Worm (Caenorhabditis elegans) whole organism, L1 larva: Measurements from ENCODE around the gene F54A3.6.
A peak's percentile ranks its signal among the peaks of the same experiment; 100 is the strongest.

Experiments
- C04F5.9 ChIP-seq: sonication (generic microtip); optimal IDR thresholded peaks from 2 replicates; lab custom pipeline; 2016; ENCODE audit warnings: missing genetic modification characterization, missing compliant biosample characterization
- C16A3.4 ChIP-seq: fragments of 150-350 bp; optimal IDR thresholded peaks from 2 replicates; lab custom pipeline; 2014; ENCODE audit warnings: missing biosample characterization, missing genetic modification characterization
- C34B4.2 ChIP-seq: sonication (generic microtip); optimal IDR thresholded peaks from 2 replicates; lab custom pipeline; 2017; ENCODE audit warnings: mild to moderate bottlenecking, missing genetic modification characterization, missing compliant biosample characterization
- aha-1 ChIP-seq: fragments of 150-350 bp; optimal IDR thresholded peaks from 2 replicates; lab custom pipeline; 2014; ENCODE audit warnings: missing biosample characterization, missing genetic modification characterization
- ceh-63 ChIP-seq: fragments of 200-800 bp; sonication (Bioruptor generic); optimal IDR thresholded peaks from 2 replicates; lab custom pipeline; 2018; ENCODE audit warnings: mild to moderate bottlenecking, missing genetic modification characterization, missing compliant biosample characterization
- ceh-82 ChIP-seq, 3 experiments: fragments of 150-350 bp in 1 of 3; sonication (generic microtip) in 2 of 3; optimal IDR thresholded peaks; 2 replicates each; lab custom pipeline; 2014 to 2017; ENCODE audit warnings: missing biosample characterization in 3 of 3, missing genetic modification characterization in 3 of 3
- ceh-88 ChIP-seq: fragments of 200-800 bp; sonication (Bioruptor generic); IDR thresholded peaks from 2 replicates; pipeline ENCODE4 v1.3.6; 2022; ENCODE audit warnings: missing genetic modification characterization, missing compliant biosample characterization
- ceh-90 ChIP-seq: sonication (generic microtip); optimal IDR thresholded peaks from 2 replicates; lab custom pipeline; 2016; ENCODE audit warnings: missing genetic modification characterization, missing compliant biosample characterization
- efl-1 ChIP-seq, 4 experiments: fragments of 150-350 bp; optimal IDR thresholded peaks in 3 of 4; peaks in 1 of 4; 1 replicate in 1 of 4; 2 replicates in 3 of 4; lab custom pipeline; 2014; ENCODE audit warnings: missing biosample characterization in 2 of 4, missing genetic modification characterization in 2 of 4, missing genetic modification reagents in 2 of 4
- egl-13 ChIP-seq: sonication (generic microtip); optimal IDR thresholded peaks from 2 replicates; lab custom pipeline; 2016; ENCODE audit warnings: missing genotype, missing genetic modification reagents, missing genetic modification characterization, missing compliant biosample characterization
- egl-27 ChIP-seq, 2 experiments: fragments of 150-350 bp in 1 of 2; sonication (generic microtip); optimal IDR thresholded peaks; 3 replicates each; lab custom pipeline; 2017 to 2018; ENCODE audit warnings: missing biosample characterization in 2 of 2, missing genetic modification characterization in 2 of 2, missing genetic modification reagents in 2 of 2
- elt-2 ChIP-seq: sonication (generic microtip); optimal IDR thresholded peaks from 2 replicates; lab custom pipeline; 2016; ENCODE audit warnings: missing genetic modification characterization, mild to moderate bottlenecking, inconsistent platforms, missing compliant biosample characterization, missing genetic modification reagents
- elt-3 ChIP-seq, 6 experiments: fragments of 150-350 bp in 1 of 6; sonication (generic microtip); optimal IDR thresholded peaks; 2 replicates each; lab custom pipeline; 2017 to 2018; ENCODE audit warnings: missing biosample characterization in 6 of 6, missing genetic modification characterization in 6 of 6, inconsistent platforms in 1 of 6
- ets-5 ChIP-seq: fragments of 200-800 bp; sonication (Bioruptor generic); IDR thresholded peaks from 2 replicates; pipeline ENCODE4 v1.3.6; 2022; ENCODE audit warnings: missing genetic modification characterization, missing compliant biosample characterization
- fkh-10 ChIP-seq: sonication (generic microtip); optimal IDR thresholded peaks from 2 replicates; lab custom pipeline; 2017; ENCODE audit warnings: missing biosample characterization, missing genetic modification reagents, missing genetic modification characterization
- fkh-4 ChIP-seq: sonication (generic microtip); optimal IDR thresholded peaks from 2 replicates; lab custom pipeline; 2016; ENCODE audit warnings: missing compliant biosample characterization, missing genetic modification characterization, borderline replicate concordance
- fkh-8 ChIP-seq: sonication (generic microtip); optimal IDR thresholded peaks from 2 replicates; lab custom pipeline; 2016; ENCODE audit warnings: mild to moderate bottlenecking, missing genetic modification characterization, missing compliant biosample characterization
- fos-1 ChIP-seq: fragments of 150-350 bp; optimal IDR thresholded peaks from 2 replicates; lab custom pipeline; 2014; ENCODE audit warnings: missing biosample characterization, missing genetic modification characterization
- grh-1 ChIP-seq: fragments of 200-800 bp; sonication (Bioruptor generic); IDR thresholded peaks from 2 replicates; pipeline ENCODE4 v1.3.6; 2022; ENCODE audit warnings: missing genetic modification reagents, missing genetic modification characterization, missing compliant biosample characterization
- hlh-17 ChIP-seq: fragments of 200-800 bp; sonication (Bioruptor generic); optimal IDR thresholded peaks from 2 replicates; lab custom pipeline; 2018; ENCODE audit warnings: missing genetic modification characterization, mild to moderate bottlenecking, missing compliant biosample characterization, moderate library complexity, borderline replicate concordance
- hlh-4 ChIP-seq: sonication (generic microtip); optimal IDR thresholded peaks from 2 replicates; lab custom pipeline; 2016; ENCODE audit warnings: mild to moderate bottlenecking, missing genetic modification characterization, missing compliant biosample characterization
- irx-1 ChIP-seq: sonication (generic microtip); optimal IDR thresholded peaks from 2 replicates; lab custom pipeline; 2016; ENCODE audit warnings: missing genetic modification characterization, missing compliant biosample characterization
- jun-1 ChIP-seq: fragments of 150-350 bp; optimal IDR thresholded peaks from 2 replicates; lab custom pipeline; 2014; ENCODE audit warnings: missing biosample characterization, missing genetic modification reagents, missing genetic modification characterization
- lin-13 ChIP-seq: fragments of 150-350 bp; optimal IDR thresholded peaks from 2 replicates; lab custom pipeline; 2014; ENCODE audit warnings: missing biosample characterization, missing genetic modification reagents, missing genetic modification characterization
- lin-14 ChIP-seq: fragments of 200-800 bp; sonication (Bioruptor generic); optimal IDR thresholded peaks from 2 replicates; lab custom pipeline; 2018; ENCODE audit warnings: mild to moderate bottlenecking, missing genetic modification characterization, moderate library complexity, missing compliant biosample characterization
- lsy-2 ChIP-seq, 2 experiments: fragments of 150-350 bp; optimal IDR thresholded peaks; 2 replicates each; lab custom pipeline; 2014; ENCODE audit warnings: missing biosample characterization in 2 of 2, missing genetic modification characterization in 2 of 2
- mab-9 ChIP-seq: fragments of 200-800 bp; sonication (Bioruptor generic); IDR thresholded peaks from 2 replicates; pipeline ENCODE4 v1.3.6; 2022; ENCODE audit warnings: missing genetic modification reagents, missing genetic modification characterization, missing compliant biosample characterization
- mdl-1 ChIP-seq, 2 experiments: fragments of 150-350 bp; optimal IDR thresholded peaks; 2 replicates each; lab custom pipeline; 2014 to 2017; ENCODE audit warnings: missing biosample characterization in 2 of 2, missing genetic modification characterization in 2 of 2, inconsistent platforms in 1 of 2
- mef-2 ChIP-seq: fragments of 150-350 bp; optimal IDR thresholded peaks from 2 replicates; lab custom pipeline; 2014; ENCODE audit warnings: missing biosample characterization, missing genetic modification characterization
- mep-1 ChIP-seq: fragments of 150-350 bp; optimal IDR thresholded peaks from 2 replicates; lab custom pipeline; 2014; ENCODE audit warnings: missing biosample characterization, missing genetic modification characterization
- nhr-11 ChIP-seq: fragments of 150-350 bp; optimal IDR thresholded peaks from 2 replicates; lab custom pipeline; 2014; ENCODE audit warnings: missing biosample characterization, missing genetic modification characterization
- nhr-47 ChIP-seq: sonication (generic microtip); optimal IDR thresholded peaks from 2 replicates; lab custom pipeline; 2016; ENCODE audit warnings: mild to moderate bottlenecking, missing genetic modification characterization, moderate library complexity, missing compliant biosample characterization
- nhr-71 ChIP-seq: sonication (generic microtip); optimal IDR thresholded peaks from 2 replicates; lab custom pipeline; 2016; ENCODE audit warnings: mild to moderate bottlenecking, missing genetic modification characterization, moderate library complexity, missing compliant biosample characterization
- nhr-76 ChIP-seq: sonication (generic microtip); optimal IDR thresholded peaks from 2 replicates; lab custom pipeline; 2017; ENCODE audit warnings: missing biosample characterization, missing genetic modification characterization
- nhr-77 ChIP-seq: fragments of 150-350 bp; optimal IDR thresholded peaks from 2 replicates; lab custom pipeline; 2014; ENCODE audit warnings: missing biosample characterization, missing genetic modification characterization
- pqm-1 ChIP-seq: sonication (generic microtip); optimal IDR thresholded peaks from 3 replicates; lab custom pipeline; 2017; ENCODE audit warnings: missing biosample characterization, missing genetic modification characterization
- rnt-1 ChIP-seq: sonication (generic microtip); optimal IDR thresholded peaks from 2 replicates; lab custom pipeline; 2016; ENCODE audit warnings: mild to moderate bottlenecking, missing genetic modification characterization, moderate library complexity, missing compliant biosample characterization
- skn-1 ChIP-seq: fragments of 150-350 bp; optimal IDR thresholded peaks from 2 replicates; lab custom pipeline; 2014; ENCODE audit warnings: missing biosample characterization, missing genetic modification characterization
- snpc-4 ChIP-seq: fragments of 150-350 bp; optimal IDR thresholded peaks from 2 replicates; lab custom pipeline; 2014; ENCODE audit warnings: missing biosample characterization, missing genetic modification characterization
- snu-23 ChIP-seq: sonication (generic microtip); optimal IDR thresholded peaks from 2 replicates; lab custom pipeline; 2016; ENCODE audit warnings: missing genetic modification characterization, missing compliant biosample characterization
- sox-4 ChIP-seq: sonication (generic microtip); optimal IDR thresholded peaks from 2 replicates; lab custom pipeline; 2016; ENCODE audit warnings: missing genetic modification characterization, missing compliant biosample characterization
- sup-37 ChIP-seq: fragments of 200-800 bp; sonication (Bioruptor generic); optimal IDR thresholded peaks from 2 replicates; lab custom pipeline; 2018; ENCODE audit warnings: mild to moderate bottlenecking, missing genetic modification characterization, missing compliant biosample characterization
- swsn-7 ChIP-seq: sonication (generic microtip); optimal IDR thresholded peaks from 2 replicates; lab custom pipeline; 2016; ENCODE audit warnings: missing genetic modification characterization, missing compliant biosample characterization
- tlp-1 ChIP-seq: fragments of 150-350 bp; optimal IDR thresholded peaks from 2 replicates; lab custom pipeline; 2014; ENCODE audit warnings: missing biosample characterization, missing genetic modification characterization
- unc-130 ChIP-seq: fragments of 150-350 bp; optimal IDR thresholded peaks from 2 replicates; lab custom pipeline; 2017; ENCODE audit warnings: missing biosample characterization, missing genetic modification characterization, inconsistent platforms
- unc-30 ChIP-seq: sonication (generic microtip); optimal IDR thresholded peaks from 2 replicates; lab custom pipeline; 2017; ENCODE audit warnings: missing biosample characterization, missing genetic modification characterization
- unc-62 ChIP-seq: fragments of 150-350 bp; optimal IDR thresholded peaks from 2 replicates; lab custom pipeline; 2014; ENCODE audit warnings: missing biosample characterization, missing genetic modification reagents, missing genetic modification characterization
- unc-98 ChIP-seq: fragments of 200-800 bp; sonication (Bioruptor generic); IDR thresholded peaks from 2 replicates; pipeline ENCODE4 v1.3.6; 2022; ENCODE audit warnings: missing genetic modification characterization, missing compliant biosample characterization
- zag-1 ChIP-seq: fragments of 150-350 bp; optimal IDR thresholded peaks from 2 replicates; lab custom pipeline; 2014; ENCODE audit warnings: missing biosample characterization, missing genetic modification characterization
- zip-4 ChIP-seq: fragments of 200-800 bp; sonication (Bioruptor generic); optimal IDR thresholded peaks from 2 replicates; lab custom pipeline; 2018; ENCODE audit warnings: mild to moderate bottlenecking, missing genetic modification characterization, moderate library complexity, missing compliant biosample characterization
- ztf-11 ChIP-seq, 2 experiments: sonication (generic microtip); optimal IDR thresholded peaks; 2 replicates each; lab custom pipeline; 2016 to 2017; ENCODE audit warnings: missing genetic modification characterization in 2 of 2, missing biosample characterization in 1 of 2, missing compliant biosample characterization in 1 of 2
- ztf-4 ChIP-seq: fragments of 150-350 bp; optimal IDR thresholded peaks from 2 replicates; lab custom pipeline; 2014; ENCODE audit warnings: missing biosample characterization, missing genetic modification characterization

Gene F54A3.6

ce11 chrII:2196742-2197141, 35.5 kb downstream of the F54A3.6 start:
- no peak for TF ChIP-seq jun-1 (tag; lab: Kevin White, UChicago)
- TF ChIP-seq lin-14 (GFP tag; lab: Kevin White, UChicago): peak; percentile 0

- TF ChIP-seq irx-1 (tag; lab: Kevin White, UChicago): no peak
- TF ChIP-seq aha-1 (tag; lab: Kevin White, UChicago): no peak
- TF ChIP-seq nhr-11 (tag; lab: Kevin White, UChicago): no peak
- TF ChIP-seq tlp-1 (tag; lab: Kevin White, UChicago): no peak
- TF ChIP-seq ets-5: no peak
- no peak for TF ChIP-seq unc-130
- TF ChIP-seq C04F5.9 (tag; lab: Kevin White, UChicago): no peak
- TF ChIP-seq elt-3 (tag; optimal IDR thresholded peaks at IDR 0.05; lab: Kevin White, UChicago): no peak
- no peak for TF ChIP-seq nhr-76 (tag; lab: Kevin White, UChicago)
- peak; percentile 34 for TF ChIP-seq mep-1 (tag; lab: Kevin White, UChicago)
- peak; percentile 58 for TF ChIP-seq nhr-77 (tag; lab: Kevin White, UChicago)
- peak; percentile 53 for TF ChIP-seq lin-13 (GFP tag; lab: Kevin White, UChicago)
- no peak for TF ChIP-seq hlh-17
- no peak for TF ChIP-seq ceh-90 (tag; lab: Kevin White, UChicago)
- peak; percentile 12 for TF ChIP-seq nhr-47 (tag; lab: Kevin White, UChicago)
- peak; percentile 69 for TF ChIP-seq C16A3.4 (tag; lab: Kevin White, UChicago)
- peak; percentile 50 to 77 for TF ChIP-seq lsy-2 (tag; optimal IDR thresholded peaks at IDR 0.05; lab: Kevin White, UChicago)
- TF ChIP-seq grh-1 (GFP tag; lab: Robert Waterston, UW): no peak
- TF ChIP-seq fkh-4 (tag; lab: Kevin White, UChicago): no peak
- TF ChIP-seq fkh-10 (GFP tag; lab: Kevin White, UChicago): peak; percentile 45
- no peak for TF ChIP-seq fkh-8 (tag; lab: Kevin White, UChicago)
- no peak for TF ChIP-seq skn-1 (tag; lab: Kevin White, UChicago)
- peak; percentile 39 for TF ChIP-seq zag-1
- no peak for TF ChIP-seq elt-2
- TF ChIP-seq C34B4.2 (tag; lab: Kevin White, UChicago): no peak
- no peak for TF ChIP-seq sup-37 (GFP tag; lab: Kevin White, UChicago)
- TF ChIP-seq mab-9 (GFP tag; lab: Robert Waterston, UW): no peak
- TF ChIP-seq unc-98 (GFP tag; lab: Robert Waterston, UW): no peak
- no peak for TF ChIP-seq hlh-4 (tag; lab: Kevin White, UChicago)
- TF ChIP-seq swsn-7 (tag; lab: Kevin White, UChicago): peak; percentile 39
- peak; percentile 26 to 77 (median 45) for TF ChIP-seq ceh-82 (tag; optimal IDR thresholded peaks at IDR 0.05; lab: Kevin White, UChicago)
- TF ChIP-seq fos-1 (tag; lab: Kevin White, UChicago): no peak
- peak; percentile 56 for TF ChIP-seq nhr-71 (tag; lab: Kevin White, UChicago)
- TF ChIP-seq unc-30 (tag; lab: Kevin White, UChicago): no peak
- TF ChIP-seq zip-4 (GFP tag; lab: Kevin White, UChicago): no peak
- TF ChIP-seq pqm-1 (tag; lab: Kevin White, UChicago): no peak
- TF ChIP-seq rnt-1 (tag; lab: Kevin White, UChicago): no peak
- TF ChIP-seq sox-4: no peak
- TF ChIP-seq mef-2: no peak
- TF ChIP-seq snpc-4 (tag; lab: Kevin White, UChicago): no peak
- no peak for TF ChIP-seq egl-13 (tag; lab: Kevin White, UChicago)
- TF ChIP-seq ztf-11 (tag; optimal IDR thresholded peaks at IDR 0.05; lab: Kevin White, UChicago): no peak
- peak; percentile 42 to 53 for TF ChIP-seq efl-1 (optimal IDR thresholded peaks at IDR 0.05; lab: Kevin White, UChicago)
- TF ChIP-seq efl-1 (GFP tag; optimal IDR thresholded peaks at IDR 0.05 in 1 of 2; lab: Kevin White, UChicago): peak; percentile 21 to 92
- TF ChIP-seq snu-23 (GFP tag; lab: Kevin White, UChicago): peak; percentile 54
- no peak for TF ChIP-seq ztf-4
- no peak for TF ChIP-seq mdl-1 (tag; optimal IDR thresholded peaks at IDR 0.05; lab: Kevin White, UChicago)
- no peak for TF ChIP-seq ceh-63
- TF ChIP-seq unc-62: no peak
- no peak for TF ChIP-seq ceh-88 (GFP tag; lab: Robert Waterston, UW)
- TF ChIP-seq egl-27 (tag; optimal IDR thresholded peaks at IDR 0.05; lab: Kevin White, UChicago): no peak
Observed at ce11 chrII:2195541-2195940, 36.7 kb downstream of the F54A3.6 start.
